Fruit fly (Drosophila melanogaster): Measurements from ENCODE around the gene Ir76a.

The Ir76a gene

DNA sequence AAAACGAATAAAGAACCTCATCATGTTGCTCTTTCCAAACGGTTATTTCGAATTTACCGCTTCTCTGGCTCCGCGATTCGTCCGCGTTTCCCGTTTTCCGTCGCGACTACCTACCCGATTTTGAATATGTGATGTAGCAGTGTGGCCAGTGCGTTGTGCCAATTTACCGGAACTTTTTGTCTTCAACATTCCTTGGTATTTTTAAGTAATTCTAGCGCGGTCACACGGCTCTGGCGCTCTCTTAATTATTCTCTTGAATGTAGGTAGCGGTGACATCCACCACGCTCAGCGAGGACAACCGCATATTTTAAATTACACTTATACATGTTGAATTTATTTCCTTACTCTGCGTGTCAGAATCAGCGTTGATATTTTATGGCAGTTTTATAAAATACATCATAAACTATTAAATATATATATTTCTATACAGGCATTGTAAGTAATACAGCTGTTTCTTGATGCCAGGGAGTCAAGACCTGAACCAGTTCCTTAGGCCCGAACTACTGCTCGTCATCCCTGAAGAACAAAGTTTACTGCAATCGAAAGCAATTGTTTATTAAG is 5.6 kb upstream of the Ir76a start, which contains the start of the genes CG42637, Gyc76C and SREBP (continued):
- TF ChIP-seq Gug (GFP tag; IDR thresholded peaks at IDR 0.05) (no peak), E2f2 (GFP tag; IDR thresholded peaks at IDR 0.05) (peak; percentile 89), CG6813 (GFP tag; optimal IDR thresholded peaks at IDR 0.05) (no peak), CG9727 (GFP tag; optimal IDR thresholded peaks at IDR 0.05) (no peak), Fer1 (GFP tag; optimal IDR thresholded peaks at IDR 0.05) (no peak), exex (tag; optimal IDR thresholded peaks at IDR 0.05) (no peak), MBD-R2 (GFP tag; IDR thresholded peaks at IDR 0.05) (peak; percentile 44), CG7963 (GFP tag; IDR thresholded peaks at IDR 0.05; ENCODE audit: partially characterized antibody) (no peak), Doc2 (GFP tag; IDR thresholded peaks at IDR 0.05) (no peak), CG3065 (GFP tag; optimal IDR thresholded peaks at IDR 0.05) (no peak), CG16863 (GFP tag; optimal IDR thresholded peaks at IDR 0.05) (no peak), Optix (GFP tag; IDR thresholded peaks at IDR 0.05) (no peak), al (GFP tag; IDR thresholded peaks at IDR 0.05) (no peak), CG10366 (GFP tag; IDR thresholded peaks at IDR 0.05) (peak; percentile 9; the same call in 1 of the 2 replicates), CG2129 (GFP tag; IDR thresholded peaks at IDR 0.05; ENCODE audit: partially characterized antibody) (no peak), D19A (tag; optimal IDR thresholded peaks at IDR 0.05) (no peak), CG5953 (GFP tag; IDR thresholded peaks at IDR 0.05) (no peak), sr (GFP tag; IDR thresholded peaks at IDR 0.05) (peak; percentile 66; the same call in 1 of the 3 replicates), BtbVII (GFP tag; optimal IDR thresholded peaks at IDR 0.05) (no peak), esg (GFP tag; conservative IDR thresholded peaks at IDR 0.05) (no peak), trem (tag; optimal IDR thresholded peaks at IDR 0.05) (peak; percentile 89), Bgb (GFP tag; IDR thresholded peaks at IDR 0.05; ENCODE audit: partially characterized antibody) (peak; percentile 57), wdn (GFP tag; IDR thresholded peaks at IDR 0.05) (no peak), CoRest (tag; optimal IDR thresholded peaks at IDR 0.05) (peak; percentile 31), dimm (GFP tag; IDR thresholded peaks at IDR 0.05) (no peak), CG6791 (GFP tag; IDR thresholded peaks at IDR 0.05; ENCODE audit: partially characterized antibody) (peak; percentile 70; the same call in 1 of the 3 replicates), ranshi (GFP tag; IDR thresholded peaks at IDR 0.05) (peak; percentile 46; the same call in 1 of the 2 replicates), oc (tag; optimal IDR thresholded peaks at IDR 0.05) (peak; percentile 10), her (GFP tag; optimal IDR thresholded peaks at IDR 0.05) (peak; percentile 13), Nf-YC (tag; optimal IDR thresholded peaks at IDR 0.05) (peak; percentile 93), CG9215 (GFP tag; IDR thresholded peaks at IDR 0.05) (no peak), CG12942 (GFP tag; optimal IDR thresholded peaks at IDR 0.05) (no peak), Trl (optimal IDR thresholded peaks at IDR 0.05) (peak; percentile 63 to 66), Trl (GFP tag; optimal IDR thresholded peaks at IDR 0.05) (no peak), dan (GFP tag; IDR thresholded peaks at IDR 0.05) (no peak), HLH4C (GFP tag; IDR thresholded peaks at IDR 0.05; ENCODE audit: partially characterized antibody) (0 out of 3 replicates have a peak, but pooled peaks have one; percentile 45), ab (GFP tag; optimal IDR thresholded peaks at IDR 0.05) (no peak), CG1647 (GFP tag; optimal IDR thresholded peaks at IDR 0.05) (no peak), Dbx (GFP tag; IDR thresholded peaks at IDR 0.05) (peak; percentile 29; the same call in 1 of the 3 replicates), CG11696 (GFP tag; IDR thresholded peaks at IDR 0.05) (no peak), hkb (optimal IDR thresholded peaks at IDR 0.05) (peak; percentile 47), hkb (GFP tag; IDR thresholded peaks at IDR 0.05) (peak; percentile 19; the same call in 1 of the 2 replicates), CG1832 (GFP tag; optimal IDR thresholded peaks at IDR 0.05) (no peak), pita (GFP tag; optimal IDR thresholded peaks at IDR 0.05) (peak; percentile 90), CG4282 (GFP tag; optimal IDR thresholded peaks at IDR 0.05) (no peak), shn (GFP tag; optimal IDR thresholded peaks at IDR 0.05) (no peak), CG8944 (GFP tag; optimal IDR thresholded peaks at IDR 0.05) (no peak), CG1529 (GFP tag; optimal IDR thresholded peaks at IDR 0.05) (no peak), sisA (GFP tag; IDR thresholded peaks at IDR 0.05) (no peak), Six4 (GFP tag; optimal IDR thresholded peaks at IDR 0.05) (no peak), Lhr (GFP tag; optimal IDR thresholded peaks at IDR 0.05) (peak; percentile 93), tap (tag; optimal IDR thresholded peaks at IDR 0.05) (no peak)
